Worm (Caenorhabditis elegans) whole organism, L4 larva: ENCODE data around the gene egg-1.
A peak's percentile ranks its signal among the peaks of the same experiment; 100 is the strongest.

Source experiments
- D1046.2 ChIP-seq: fragments of 200-800 bp; sonication (Bioruptor generic); IDR thresholded peaks from 2 replicates; pipeline ENCODE4 v1.3.6; 2022; ENCODE audit warnings: missing genetic modification characterization, missing compliant biosample characterization
- F10B5.3 ChIP-seq: sonication (generic microtip); optimal IDR thresholded peaks from 2 replicates; lab custom pipeline; 2016; ENCODE audit warnings: mild to moderate bottlenecking, missing genetic modification characterization, missing compliant biosample characterization
- R02D3.7 ChIP-seq: fragments of 150-350 bp; sonication (generic microtip); optimal IDR thresholded peaks from 3 replicates; lab custom pipeline; 2014; ENCODE audit warnings: missing biosample characterization, missing genetic modification characterization
- T26A8.4 ChIP-seq: fragments of 200-800 bp; sonication (Bioruptor generic); IDR thresholded peaks from 2 replicates; pipeline ENCODE4 v1.3.6; 2022; ENCODE audit warnings: missing genetic modification characterization, missing compliant biosample characterization
- aha-1 ChIP-seq: fragments of 150-350 bp; peaks from one replicate; lab custom pipeline; 2014; ENCODE audit warnings: missing biosample characterization, missing genetic modification characterization
- ceh-28 ChIP-seq: fragments of 150-350 bp; optimal IDR thresholded peaks from 2 replicates; lab custom pipeline; 2014; ENCODE audit warnings: missing biosample characterization, missing genetic modification reagents, missing genetic modification characterization
- ceh-32 ChIP-seq: sonication (generic microtip); optimal IDR thresholded peaks from 2 replicates; lab custom pipeline; 2016; ENCODE audit warnings: mild to moderate bottlenecking, missing genetic modification characterization, missing compliant biosample characterization; ENCODE audit not compliant: poor library complexity
- cey-2 ChIP-seq: sonication (generic microtip); optimal IDR thresholded peaks from 3 replicates; lab custom pipeline; 2017; ENCODE audit warnings: missing genetic modification characterization, mild to moderate bottlenecking, missing compliant biosample characterization, antibody characterized with exemption, borderline replicate concordance; ENCODE audit not compliant: insufficient read depth
- ctbp-1 ChIP-seq: fragments of 200-800 bp; sonication (Bioruptor generic); IDR thresholded peaks from 2 replicates; pipeline ENCODE4 v1.3.6; 2022; ENCODE audit warnings: missing genetic modification reagents, missing genetic modification characterization, missing compliant biosample characterization
- daf-12 ChIP-seq: fragments of 150-350 bp; optimal IDR thresholded peaks from 2 replicates; lab custom pipeline; 2014; ENCODE audit warnings: missing biosample characterization, missing genetic modification reagents, missing genetic modification characterization
- daf-16 ChIP-seq, 3 experiments: sonication (generic microtip); optimal IDR thresholded peaks; 2 replicates each; lab custom pipeline; 2016 to 2017; ENCODE audit warnings: missing genetic modification characterization in 3 of 3, missing genetic modification reagents in 3 of 3, mild to moderate bottlenecking in 2 of 3, missing compliant biosample characterization in 2 of 3, missing biosample characterization in 1 of 3, moderate library complexity in 1 of 3
- dmd-6 ChIP-seq: fragments of 200-800 bp; sonication (Bioruptor generic); IDR thresholded peaks from 2 replicates; pipeline ENCODE4 v1.3.6; 2022; ENCODE audit warnings: missing genetic modification reagents, missing genetic modification characterization, missing compliant biosample characterization
- dmd-8 ChIP-seq: fragments of 200-800 bp; sonication (Bioruptor generic); IDR thresholded peaks from 2 replicates; pipeline ENCODE4 v1.3.6; 2022; ENCODE audit warnings: missing genetic modification characterization, missing compliant biosample characterization
- dpl-1 ChIP-seq: fragments of 150-350 bp; optimal IDR thresholded peaks from 2 replicates; lab custom pipeline; 2014; ENCODE audit warnings: missing biosample characterization, missing genetic modification reagents, missing genetic modification characterization
- duxl-1 ChIP-seq: sonication (generic microtip); optimal IDR thresholded peaks from 2 replicates; lab custom pipeline; 2016; ENCODE audit warnings: mild to moderate bottlenecking, missing genetic modification characterization, moderate library complexity, missing compliant biosample characterization; ENCODE audit not compliant: poor library complexity
- dve-1 ChIP-seq: sonication (generic microtip); optimal IDR thresholded peaks from 2 replicates; lab custom pipeline; 2017; ENCODE audit warnings: antibody characterized with exemption, mild to moderate bottlenecking, missing genetic modification characterization, missing compliant biosample characterization; ENCODE audit not compliant: insufficient read depth
- fkh-10 ChIP-seq: fragments of 150-350 bp; optimal IDR thresholded peaks from 2 replicates; lab custom pipeline; 2014; ENCODE audit warnings: missing biosample characterization, missing genetic modification reagents, missing genetic modification characterization
- fos-1 ChIP-seq: fragments of 150-350 bp; optimal IDR thresholded peaks from 2 replicates; lab custom pipeline; 2014; ENCODE audit warnings: missing biosample characterization, missing genetic modification characterization
- gei-8 ChIP-seq: fragments of 200-800 bp; sonication (Bioruptor generic); optimal IDR thresholded peaks from 2 replicates; lab custom pipeline; 2018; ENCODE audit warnings: mild to moderate bottlenecking, missing genetic modification characterization, missing compliant biosample characterization
- hif-1 ChIP-seq, 2 experiments: sonication (generic microtip); optimal IDR thresholded peaks; 2 replicates each; lab custom pipeline; 2016 to 2017; ENCODE audit warnings: missing compliant biosample characterization in 2 of 2, missing genetic modification characterization in 2 of 2, missing genetic modification reagents in 2 of 2, missing genotype in 2 of 2, mild to moderate bottlenecking in 1 of 2
- hlh-11 ChIP-seq: fragments of 200-800 bp; sonication (Bioruptor generic); optimal IDR thresholded peaks from 2 replicates; lab custom pipeline; 2018; ENCODE audit warnings: mild to moderate bottlenecking, missing genetic modification characterization, missing compliant biosample characterization
- hlh-30 ChIP-seq: sonication (generic microtip); optimal IDR thresholded peaks from 2 replicates; lab custom pipeline; 2017; ENCODE audit warnings: antibody characterized with exemption, mild to moderate bottlenecking, missing genetic modification characterization, missing compliant biosample characterization; ENCODE audit not compliant: insufficient read depth
- hmg-1.1 ChIP-seq: fragments of 200-800 bp; sonication (Bioruptor generic); IDR thresholded peaks from 2 replicates; pipeline ENCODE4 v1.3.6; 2022; ENCODE audit warnings: missing genetic modification reagents, missing genetic modification characterization, missing compliant biosample characterization
- jun-1 ChIP-seq: fragments of 150-350 bp; optimal IDR thresholded peaks from 2 replicates; lab custom pipeline; 2014; ENCODE audit warnings: missing biosample characterization, missing genetic modification reagents, missing genetic modification characterization
- lin-13 ChIP-seq: fragments of 150-350 bp; optimal IDR thresholded peaks from 2 replicates; lab custom pipeline; 2014; ENCODE audit warnings: missing biosample characterization, missing genetic modification reagents, missing genetic modification characterization
- lin-15B ChIP-seq: fragments of 150-350 bp; sonication (generic microtip); optimal IDR thresholded peaks from 3 replicates; lab custom pipeline; 2014; ENCODE audit warnings: missing biosample characterization, missing genetic modification characterization
- lin-29 ChIP-seq: fragments of 200-800 bp; sonication (Bioruptor generic); IDR thresholded peaks from 2 replicates; pipeline ENCODE4 v1.3.6; 2022; ENCODE audit warnings: missing genetic modification reagents, missing genetic modification characterization, missing compliant biosample characterization
- lin-38 ChIP-seq: fragments of 200-800 bp; sonication (Bioruptor generic); IDR thresholded peaks from 2 replicates; pipeline ENCODE4 v1.3.6; 2022; ENCODE audit warnings: missing genetic modification reagents, missing genetic modification characterization, missing compliant biosample characterization
- lir-3 ChIP-seq: sonication (generic microtip); optimal IDR thresholded peaks from 2 replicates; lab custom pipeline; 2016; ENCODE audit warnings: mild to moderate bottlenecking, missing genetic modification characterization, missing compliant biosample characterization
- lsy-2 ChIP-seq, 2 experiments: fragments of 150-350 bp in 1 of 2; sonication (generic microtip) in 1 of 2; optimal IDR thresholded peaks; 2 replicates each; lab custom pipeline; 2014 to 2017; ENCODE audit warnings: missing biosample characterization in 2 of 2, missing genetic modification characterization in 2 of 2
- madf-9 ChIP-seq: fragments of 200-800 bp; sonication (Bioruptor generic); conservative IDR thresholded peaks from 2 replicates; pipeline ENCODE4 v1.3.6; 2022; ENCODE audit warnings: missing genetic modification reagents, missing genetic modification characterization, missing compliant biosample characterization
- mdl-1 ChIP-seq, 2 experiments: fragments of 150-350 bp in 1 of 2; sonication (generic microtip) in 1 of 2; optimal IDR thresholded peaks; 2 replicates each; lab custom pipeline; 2014 to 2017; ENCODE audit warnings: missing biosample characterization in 2 of 2, missing genetic modification characterization in 2 of 2
- mep-1 ChIP-seq: fragments of 150-350 bp; sonication (generic microtip); optimal IDR thresholded peaks from 3 replicates; lab custom pipeline; 2014; ENCODE audit warnings: missing biosample characterization, missing genetic modification characterization
- mxl-3 ChIP-seq: fragments of 200-800 bp; sonication (Bioruptor generic); optimal IDR thresholded peaks from 2 replicates; lab custom pipeline; 2018; ENCODE audit warnings: mild to moderate bottlenecking, missing genetic modification characterization, missing compliant biosample characterization
- nhr-10 ChIP-seq: fragments of 150-350 bp; optimal IDR thresholded peaks from 2 replicates; lab custom pipeline; 2014; ENCODE audit warnings: missing biosample characterization, missing genetic modification characterization
- nhr-11 ChIP-seq: fragments of 150-350 bp; optimal IDR thresholded peaks from 2 replicates; lab custom pipeline; 2014; ENCODE audit warnings: missing biosample characterization, missing genetic modification characterization
- nhr-25 ChIP-seq: sonication (generic microtip); optimal IDR thresholded peaks from 2 replicates; lab custom pipeline; 2017; ENCODE audit warnings: missing genetic modification characterization, mild to moderate bottlenecking, missing compliant biosample characterization, antibody characterized with exemption, moderate library complexity, borderline replicate concordance; ENCODE audit not compliant: insufficient read depth
- nhr-41 ChIP-seq: fragments of 200-800 bp; sonication (Bioruptor generic); IDR thresholded peaks from 2 replicates; pipeline ENCODE4 v1.3.6; 2022; ENCODE audit warnings: missing genetic modification reagents, missing genetic modification characterization, missing compliant biosample characterization
- nhr-48 ChIP-seq: sonication (generic microtip); optimal IDR thresholded peaks from 2 replicates; lab custom pipeline; 2016; ENCODE audit warnings: mild to moderate bottlenecking, missing genetic modification characterization, missing compliant biosample characterization
- nhr-76 ChIP-seq: fragments of 150-350 bp; optimal IDR thresholded peaks from 2 replicates; lab custom pipeline; 2014; ENCODE audit warnings: missing biosample characterization, missing genetic modification characterization
- nhr-77 ChIP-seq: fragments of 150-350 bp; optimal IDR thresholded peaks from 2 replicates; lab custom pipeline; 2014; ENCODE audit warnings: missing biosample characterization, missing genetic modification characterization
- pha-4 ChIP-seq, 2 experiments: fragments of 150-350 bp in 1 of 2; fragments of 200-800 bp in 1 of 2; sonication (Bioruptor generic) in 1 of 2; IDR thresholded peaks in 1 of 2; optimal IDR thresholded peaks in 1 of 2; 2 replicates each; pipeline versions ENCODE4 v1.3.6 to Lab custom; 2014 to 2022; ENCODE audit warnings: missing genetic modification characterization in 2 of 2, missing genetic modification reagents in 2 of 2, missing biosample characterization in 1 of 2, missing compliant biosample characterization in 1 of 2
- rbr-2 ChIP-seq: sonication (generic microtip); optimal IDR thresholded peaks from 2 replicates; lab custom pipeline; 2016; ENCODE audit warnings: missing genotype, missing genetic modification characterization, missing compliant biosample characterization
- snpc-1.2 ChIP-seq: fragments of 200-800 bp; sonication (Bioruptor generic); IDR thresholded peaks from 2 replicates; pipeline ENCODE4 v1.3.6; 2022; ENCODE audit warnings: missing genetic modification reagents, missing genetic modification characterization, missing compliant biosample characterization
- snpc-4 ChIP-seq: fragments of 150-350 bp; optimal IDR thresholded peaks from 2 replicates; lab custom pipeline; 2014; ENCODE audit warnings: missing biosample characterization, missing genetic modification characterization
- tra-1 ChIP-seq: fragments of 200-800 bp; sonication (Bioruptor generic); IDR thresholded peaks from 2 replicates; pipeline ENCODE4 v1.3.6; 2022; ENCODE audit warnings: missing genetic modification reagents, missing genetic modification characterization, missing compliant biosample characterization
- unc-130 ChIP-seq: sonication (generic microtip); optimal IDR thresholded peaks from 2 replicates; lab custom pipeline; 2016; ENCODE audit warnings: missing genetic modification reagents, missing genetic modification characterization, missing compliant biosample characterization
- unc-39 ChIP-seq: sonication (generic microtip); optimal IDR thresholded peaks from 2 replicates; lab custom pipeline; 2017; ENCODE audit warnings: missing biosample characterization, missing genetic modification characterization
- zag-1 ChIP-seq: fragments of 150-350 bp; optimal IDR thresholded peaks from 2 replicates; lab custom pipeline; 2014; ENCODE audit warnings: missing biosample characterization, missing genetic modification characterization
- ztf-11 ChIP-seq: fragments of 150-350 bp; optimal IDR thresholded peaks from 2 replicates; lab custom pipeline; 2014; ENCODE audit warnings: missing biosample characterization, missing genetic modification characterization

The egg-1 gene

DNA sequence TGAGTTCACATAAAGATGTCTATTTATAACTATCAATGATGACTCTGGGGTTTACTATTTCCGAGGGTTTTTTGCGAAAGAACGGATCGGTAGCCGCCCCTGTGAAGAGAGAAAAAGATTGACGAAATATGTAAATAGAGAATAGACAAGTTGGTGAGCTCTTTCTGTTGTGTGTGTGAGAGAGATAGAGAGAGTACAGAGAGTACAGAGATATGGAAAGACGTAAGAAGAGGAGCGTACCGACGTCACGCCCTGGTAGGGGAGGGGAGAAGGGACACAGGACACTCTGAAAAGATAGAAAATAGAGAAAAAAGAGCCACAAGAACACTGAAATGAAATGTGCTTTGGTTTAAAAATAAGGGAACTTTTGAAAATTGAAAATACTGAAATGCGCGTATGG is 39.7 kb upstream of the egg-1 start:
- no peak for TF ChIP-seq madf-9 (GFP tag; lab: Robert Waterston, UW)
- TF ChIP-seq lin-13 (GFP tag; lab: Kevin White, UChicago), result no peak
- no peak for TF ChIP-seq snpc-4 (tag; lab: Kevin White, UChicago)
- peak in 1 of 2 experiments; percentile 64 for TF ChIP-seq lsy-2 (tag; optimal IDR thresholded peaks at IDR 0.05; lab: Kevin White, UChicago)
- peak; percentile 66 for TF ChIP-seq mep-1 (tag; lab: Kevin White, UChicago)
- no peak for TF ChIP-seq lin-15B
- no peak for TF ChIP-seq hif-1 (tag; optimal IDR thresholded peaks at IDR 0.05; lab: Kevin White, UChicago)
- TF ChIP-seq fkh-10 (GFP tag; lab: Kevin White, UChicago), result peak; percentile 91
- TF ChIP-seq fos-1 (tag; lab: Kevin White, UChicago), result no peak
- no peak for TF ChIP-seq R02D3.7 (tag; lab: Kevin White, UChicago)
- TF ChIP-seq ctbp-1, result peak; percentile 44; the same call in 1 of the 2 replicates
- no peak for TF ChIP-seq lir-3 (tag; lab: Kevin White, UChicago)
- no peak for TF ChIP-seq lin-29
- TF ChIP-seq T26A8.4 (GFP tag; lab: Robert Waterston, UW), result peak; percentile 35; the same call in 1 of the 2 replicates
- peak; percentile 76 for TF ChIP-seq hlh-30
- no peak for TF ChIP-seq duxl-1 (tag; lab: Kevin White, UChicago)
- TF ChIP-seq ceh-28 (tag; lab: Kevin White, UChicago), result no peak
- no peak for TF ChIP-seq gei-8
- TF ChIP-seq F10B5.3 (tag; lab: Kevin White, UChicago), result no peak
- no peak for TF ChIP-seq nhr-41 (GFP tag; lab: Robert Waterston, UW)
- TF ChIP-seq daf-16 (GFP tag; optimal IDR thresholded peaks at IDR 0.05; lab: Kevin White, UChicago), result no peak
- peak; percentile 58 for TF ChIP-seq daf-16 (tag; optimal IDR thresholded peaks at IDR 0.05; lab: Kevin White, UChicago)
- peak; percentile 35; the same call in 1 of the 2 replicates for TF ChIP-seq dmd-6 (GFP tag; lab: Robert Waterston, UW)
- TF ChIP-seq nhr-25 (tag; lab: Kevin White, UChicago), result no peak
- no peak for TF ChIP-seq ceh-32
- no peak for TF ChIP-seq jun-1 (tag; lab: Kevin White, UChicago)
- TF ChIP-seq mdl-1 (tag; optimal IDR thresholded peaks at IDR 0.05; lab: Kevin White, UChicago), result peak in 1 of 2 experiments; percentile 51
- TF ChIP-seq nhr-10 (tag; lab: Kevin White, UChicago), result no peak
- no peak for TF ChIP-seq unc-130 (GFP tag; lab: Kevin White, UChicago)
- peak; percentile 30 for TF ChIP-seq dpl-1 (GFP tag; lab: Kevin White, UChicago)
- no peak for TF ChIP-seq zag-1 (tag; lab: Kevin White, UChicago)
- no peak for TF ChIP-seq pha-4 (GFP tag; IDR thresholded peaks at IDR 0.05; lab: Robert Waterston, UW)
- peak; percentile 73 for TF ChIP-seq pha-4 (tag; optimal IDR thresholded peaks at IDR 0.05; lab: Kevin White, UChicago)
- TF ChIP-seq unc-39 (tag; lab: Kevin White, UChicago), result no peak
- no peak for TF ChIP-seq snpc-1.2 (GFP tag; lab: Robert Waterston, UW)
- no peak for TF ChIP-seq D1046.2 (GFP tag; lab: Robert Waterston, UW)
- TF ChIP-seq nhr-77, result no peak
- TF ChIP-seq hlh-11 (tag; lab: Kevin White, UChicago), result peak; percentile 52
- peak; percentile 73 for TF ChIP-seq dve-1
- no peak for TF ChIP-seq daf-12 (tag; lab: Kevin White, UChicago)
- TF ChIP-seq nhr-76 (tag; lab: Kevin White, UChicago), result no peak
- no peak; the same call in 1 of the 2 replicates for TF ChIP-seq lin-38 (GFP tag; lab: Robert Waterston, UW)
- no peak for TF ChIP-seq nhr-11 (tag; lab: Kevin White, UChicago)
- no peak for TF ChIP-seq tra-1 (GFP tag; lab: Robert Waterston, UW)
- no peak for TF ChIP-seq dmd-8 (GFP tag; lab: Robert Waterston, UW)
- TF ChIP-seq mxl-3 (GFP tag; lab: Kevin White, UChicago), result no peak
- TF ChIP-seq ztf-11, result no peak
- peak; percentile 44 for TF ChIP-seq rbr-2 (tag; lab: Kevin White, UChicago)
- TF ChIP-seq cey-2 (tag; lab: Kevin White, UChicago), result no peak
- TF ChIP-seq aha-1 (tag; lab: Kevin White, UChicago), result peak; percentile 4
- TF ChIP-seq hmg-1.1 (GFP tag; lab: Robert Waterston, UW), result peak; percentile 60; the same call in 1 of the 2 replicates
- no peak for TF ChIP-seq nhr-48 (tag; lab: Kevin White, UChicago)
